Fruit fly (Drosophila melanogaster): ENCODE measurements around the gene CG31301.

Gene CG31301

dm6 chr3R:15319912-15320746 lies 25.9 kb upstream of the CG31301 start, which contains the start of the genes CG6276 and CG44040 (continued):
- TF ChIP-seq Ada2b (GFP tag; IDR thresholded peaks at IDR 0.05) = no peak
- peak; percentile 37 for TF ChIP-seq CG12659 (GFP tag; optimal IDR thresholded peaks at IDR 0.05)
- TF ChIP-seq Ssrp (tag; optimal IDR thresholded peaks at IDR 0.05) = peak; percentile 22
- TF ChIP-seq sisA (GFP tag; IDR thresholded peaks at IDR 0.05) = no peak
- TF ChIP-seq CG15269 (tag; optimal IDR thresholded peaks at IDR 0.05) = peak; percentile 35
- TF ChIP-seq CG11696 (GFP tag; IDR thresholded peaks at IDR 0.05) = peak; percentile 11; the same call in 1 of the 2 replicates
- TF ChIP-seq lov (optimal IDR thresholded peaks at IDR 0.05) = no peak
- no peak for TF ChIP-seq lov (GFP tag; IDR thresholded peaks at IDR 0.05)
- no peak; the same call in 1 of the 2 replicates for TF ChIP-seq CG8765 (GFP tag; IDR thresholded peaks at IDR 0.05)
- TF ChIP-seq CG1792 (GFP tag; optimal IDR thresholded peaks at IDR 0.05) = peak; percentile 63
- TF ChIP-seq luna (GFP tag; optimal IDR thresholded peaks at IDR 0.05) = peak; percentile 34
- TF ChIP-seq crol (GFP tag; IDR thresholded peaks at IDR 0.05) = no peak
- no peak for TF ChIP-seq CG10565 (GFP tag; optimal IDR thresholded peaks at IDR 0.05)
- TF ChIP-seq pan (optimal IDR thresholded peaks at IDR 0.05) = no peak
- TF ChIP-seq pan (GFP tag; optimal IDR thresholded peaks at IDR 0.05 in 1 of 2, IDR thresholded peaks at IDR 0.05 in 1 of 2) = peak in 1 of 2 experiments; percentile 49
- peak; percentile 24 for TF ChIP-seq BEAF-32 (GFP tag; optimal IDR thresholded peaks at IDR 0.05)
- TF ChIP-seq Dip3 (GFP tag; optimal IDR thresholded peaks at IDR 0.05) = peak; percentile 9
- peak; percentile 59 for TF ChIP-seq CG14441 (GFP tag; IDR thresholded peaks at IDR 0.05)
- TF ChIP-seq fd96Cb (tag; optimal IDR thresholded peaks at IDR 0.05) = no peak
- TF ChIP-seq CG10543 (GFP tag; optimal IDR thresholded peaks at IDR 0.05) = peak; percentile 69
- peak; percentile 43 to 44 for TF ChIP-seq dpn (GFP tag; optimal IDR thresholded peaks at IDR 0.05)
- 0 out of 2 replicates have a peak, but pooled peaks have one; percentile 32 for TF ChIP-seq E2f1 (GFP tag; IDR thresholded peaks at IDR 0.05)
- no peak for TF ChIP-seq stc (GFP tag; IDR thresholded peaks at IDR 0.05)
- TF ChIP-seq sim (GFP tag; IDR thresholded peaks at IDR 0.05) = no peak
- peak in 1 of 2 experiments; percentile 57 for TF ChIP-seq Hr51 (GFP tag; optimal IDR thresholded peaks at IDR 0.05)
- TF ChIP-seq CG16813 (GFP tag; IDR thresholded peaks at IDR 0.05; ENCODE audit: partially characterized antibody) = no peak
- 0 out of 2 replicates have a peak, but pooled peaks have one; percentile 15 for TF ChIP-seq dati (GFP tag; IDR thresholded peaks at IDR 0.05)
- no peak for TF ChIP-seq CG1647 (GFP tag; optimal IDR thresholded peaks at IDR 0.05)
- TF ChIP-seq CG9215 (GFP tag; IDR thresholded peaks at IDR 0.05) = peak; percentile 46; the same call in 1 of the 2 replicates
- 0 out of 3 replicates have a peak, but pooled peaks have one; percentile 27 for TF ChIP-seq Optix (GFP tag; IDR thresholded peaks at IDR 0.05)
- TF ChIP-seq GATAe (GFP tag; conservative IDR thresholded peaks at IDR 0.05) = no peak
- TF ChIP-seq B-H2 (GFP tag; optimal IDR thresholded peaks at IDR 0.05) = peak; percentile 45
- TF ChIP-seq Fer3 (tag; optimal IDR thresholded peaks at IDR 0.05) = peak; percentile 61
- TF ChIP-seq trem (tag; optimal IDR thresholded peaks at IDR 0.05) = peak; percentile 27
- no peak for TF ChIP-seq Deaf1 (tag; optimal IDR thresholded peaks at IDR 0.05)
- peak; percentile 73 for TF ChIP-seq CG13624 (GFP tag; optimal IDR thresholded peaks at IDR 0.05)
- TF ChIP-seq Side (GFP tag; optimal IDR thresholded peaks at IDR 0.05) = peak; percentile 6
- no peak for TF ChIP-seq Nf-YB (GFP tag; optimal IDR thresholded peaks at IDR 0.05)
- peak; percentile 10 for TF ChIP-seq CG15601 (tag; optimal IDR thresholded peaks at IDR 0.05)
- no peak for TF ChIP-seq Jarid2 (GFP tag; optimal IDR thresholded peaks at IDR 0.05)
- TF ChIP-seq tx (GFP tag; optimal IDR thresholded peaks at IDR 0.05) = peak; percentile 52
- TF ChIP-seq gsb-n (tag; optimal IDR thresholded peaks at IDR 0.05) = peak; percentile 2
- TF ChIP-seq CG14667 (GFP tag; IDR thresholded peaks at IDR 0.05) = no peak
- TF ChIP-seq klu (GFP tag; IDR thresholded peaks at IDR 0.05) = 0 out of 2 replicates have a peak, but pooled peaks have one; percentile 14
